Worm (Caenorhabditis elegans) whole organism, L3 larva: ENCODE data around the gene C14C6.5.

Source experiments
- R02D3.7 ChIP-seq: fragments of 150-350 bp; optimal IDR thresholded peaks from 2 replicates; lab custom pipeline; 2014; ENCODE audit warnings: missing biosample characterization, missing genetic modification characterization
- ZK546.5 ChIP-seq: sonication (generic microtip); optimal IDR thresholded peaks from 2 replicates; lab custom pipeline; 2017; ENCODE audit warnings: missing biosample characterization, missing genetic modification characterization
- aly-2 ChIP-seq: fragments of 150-350 bp; optimal IDR thresholded peaks from 2 replicates; lab custom pipeline; 2014; ENCODE audit warnings: missing biosample characterization, missing genetic modification characterization
- ceh-82 ChIP-seq: fragments of 150-350 bp; optimal IDR thresholded peaks from 2 replicates; lab custom pipeline; 2014; ENCODE audit warnings: missing biosample characterization, missing genetic modification characterization
- daf-12 ChIP-seq: fragments of 150-350 bp; optimal IDR thresholded peaks from 2 replicates; lab custom pipeline; 2014; ENCODE audit warnings: missing biosample characterization, missing genetic modification reagents, missing genetic modification characterization
- egl-27 ChIP-seq: sonication (generic microtip); optimal IDR thresholded peaks from 4 replicates; lab custom pipeline; 2017; ENCODE audit warnings: missing biosample characterization, missing genetic modification reagents, missing genetic modification characterization
- elt-1 ChIP-seq: fragments of 150-350 bp; optimal IDR thresholded peaks from 2 replicates; lab custom pipeline; 2014; ENCODE audit warnings: missing biosample characterization, missing genetic modification characterization
- elt-2 ChIP-seq: sonication (generic microtip); optimal IDR thresholded peaks from 2 replicates; lab custom pipeline; 2016; ENCODE audit warnings: missing genetic modification reagents, mild to moderate bottlenecking, missing genetic modification characterization, missing compliant biosample characterization
- elt-3 ChIP-seq, 3 experiments: fragments of 150-350 bp in 1 of 3; sonication (generic microtip) in 2 of 3; optimal IDR thresholded peaks; 2 replicates in 2 of 3; 4 replicates in 1 of 3; lab custom pipeline; 2014 to 2017; ENCODE audit warnings: missing biosample characterization in 3 of 3, missing genetic modification characterization in 3 of 3
- eor-1 ChIP-seq, 2 experiments: fragments of 150-350 bp; optimal IDR thresholded peaks; 2 replicates each; lab custom pipeline; 2014 to 2018; ENCODE audit warnings: missing biosample characterization in 2 of 2, missing genetic modification characterization in 2 of 2
- fkh-2 ChIP-seq: fragments of 150-350 bp; optimal IDR thresholded peaks from 2 replicates; lab custom pipeline; 2014; ENCODE audit warnings: missing biosample characterization, missing genetic modification reagents, missing genetic modification characterization
- fos-1 ChIP-seq: fragments of 150-350 bp; optimal IDR thresholded peaks from 2 replicates; lab custom pipeline; 2014; ENCODE audit warnings: missing biosample characterization, missing genetic modification characterization
- hmg-11 ChIP-seq: sonication (generic microtip); optimal IDR thresholded peaks from 2 replicates; lab custom pipeline; 2016; ENCODE audit warnings: missing genetic modification characterization, missing compliant biosample characterization
- jun-1 ChIP-seq: fragments of 150-350 bp; optimal IDR thresholded peaks from 2 replicates; lab custom pipeline; 2014; ENCODE audit warnings: missing biosample characterization, missing genetic modification reagents, missing genetic modification characterization
- lin-39 ChIP-seq: fragments of 150-350 bp; optimal IDR thresholded peaks from 2 replicates; lab custom pipeline; 2018; ENCODE audit warnings: missing biosample characterization, missing genetic modification reagents, missing genetic modification characterization
- lsy-12 ChIP-seq: sonication (generic microtip); optimal IDR thresholded peaks from 2 replicates; lab custom pipeline; 2016; ENCODE audit warnings: mild to moderate bottlenecking, missing genetic modification characterization, missing compliant biosample characterization
- mml-1 ChIP-seq: fragments of 150-350 bp; sonication (generic microtip); optimal IDR thresholded peaks from 3 replicates; lab custom pipeline; 2014; ENCODE audit warnings: missing biosample characterization, missing genetic modification characterization
- nfya-1 ChIP-seq: sonication (generic microtip); optimal IDR thresholded peaks from 2 replicates; lab custom pipeline; 2017; ENCODE audit warnings: missing genetic modification characterization, mild to moderate bottlenecking, missing compliant biosample characterization, antibody characterized with exemption, moderate library complexity; ENCODE audit not compliant: insufficient read depth
- nhr-11 ChIP-seq: fragments of 150-350 bp; optimal IDR thresholded peaks from 2 replicates; lab custom pipeline; 2014; ENCODE audit warnings: missing biosample characterization, missing genetic modification characterization
- nhr-12 ChIP-seq: fragments of 150-350 bp; optimal IDR thresholded peaks from 2 replicates; lab custom pipeline; 2014; ENCODE audit warnings: missing biosample characterization, missing genetic modification characterization
- nhr-25 ChIP-seq: sonication (generic microtip); optimal IDR thresholded peaks from 2 replicates; lab custom pipeline; 2017; ENCODE audit warnings: missing biosample characterization, missing genetic modification characterization
- nhr-28 ChIP-seq: fragments of 150-350 bp; optimal IDR thresholded peaks from 2 replicates; lab custom pipeline; 2014; ENCODE audit warnings: missing biosample characterization, missing genetic modification characterization
- nhr-43 ChIP-seq: sonication (generic microtip); optimal IDR thresholded peaks from 2 replicates; lab custom pipeline; 2016; ENCODE audit warnings: mild to moderate bottlenecking, missing genetic modification characterization, missing compliant biosample characterization; ENCODE audit not compliant: poor library complexity, severe bottlenecking
- nhr-67 ChIP-seq: fragments of 150-350 bp; optimal IDR thresholded peaks from 2 replicates; lab custom pipeline; 2014; ENCODE audit warnings: missing biosample characterization, missing genetic modification characterization
- nhr-76 ChIP-seq: fragments of 150-350 bp; sonication (generic microtip); optimal IDR thresholded peaks from 5 replicates; lab custom pipeline; 2014; ENCODE audit warnings: missing biosample characterization, missing genetic modification characterization
- nhr-77 ChIP-seq: fragments of 150-350 bp; optimal IDR thresholded peaks from 2 replicates; lab custom pipeline; 2014; ENCODE audit warnings: missing biosample characterization, missing genetic modification characterization
- pqm-1 ChIP-seq: fragments of 150-350 bp; optimal IDR thresholded peaks from 2 replicates; lab custom pipeline; 2017; ENCODE audit warnings: missing biosample characterization, missing genetic modification characterization, inconsistent platforms
- sea-2 ChIP-seq: fragments of 150-350 bp; sonication (generic microtip); optimal IDR thresholded peaks from 4 replicates; lab custom pipeline; 2014; ENCODE audit warnings: missing biosample characterization, missing genetic modification reagents, missing genetic modification characterization
- skn-1 ChIP-seq: fragments of 150-350 bp; optimal IDR thresholded peaks from 2 replicates; lab custom pipeline; 2014; ENCODE audit warnings: missing biosample characterization, missing genetic modification characterization
- snpc-4 ChIP-seq: fragments of 150-350 bp; optimal IDR thresholded peaks from 2 replicates; lab custom pipeline; 2014; ENCODE audit warnings: missing biosample characterization, missing genetic modification characterization
- tbx-2 ChIP-seq: sonication (generic microtip); optimal IDR thresholded peaks from 2 replicates; lab custom pipeline; 2016; ENCODE audit warnings: mild to moderate bottlenecking, missing genetic modification characterization, missing compliant biosample characterization
- unc-62 ChIP-seq: fragments of 150-350 bp; sonication (generic microtip); optimal IDR thresholded peaks from 4 replicates; lab custom pipeline; 2014; ENCODE audit warnings: missing biosample characterization, missing genetic modification reagents, missing genetic modification characterization
- zag-1 ChIP-seq: fragments of 150-350 bp; optimal IDR thresholded peaks from 2 replicates; lab custom pipeline; 2014; ENCODE audit warnings: missing biosample characterization, missing genetic modification characterization
- ztf-4 ChIP-seq: fragments of 150-350 bp; optimal IDR thresholded peaks from 2 replicates; lab custom pipeline; 2014; ENCODE audit warnings: missing biosample characterization, missing genetic modification characterization

Gene C14C6.5

DNA sequence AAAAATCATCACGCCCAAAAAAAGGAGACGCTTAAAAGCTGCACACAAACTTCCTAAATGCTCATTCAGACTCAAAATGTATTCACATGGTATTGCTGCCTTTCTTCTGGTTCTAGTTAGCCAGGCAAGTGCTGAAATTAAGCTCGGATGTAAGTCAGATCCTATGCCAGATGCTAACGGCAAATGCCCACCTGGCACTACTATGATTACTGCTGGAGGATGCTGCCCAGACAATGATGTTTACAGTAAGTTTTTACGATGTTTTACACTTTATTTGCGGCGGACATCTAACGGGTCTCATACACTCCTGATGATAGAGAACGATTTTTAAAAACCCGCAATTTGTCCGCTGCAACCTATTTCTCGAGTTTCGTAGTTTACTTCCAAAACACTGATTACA is at the start of gene C14C6.5:
TSS of gene C14C6.5 (plus strand) at position 58 of the 400 bp plus-strand sequence.
- TF ChIP-seq lsy-12 (no peak), nhr-12 (tag; lab: Kevin White, UChicago) (no peak), aly-2 (tag; lab: Kevin White, UChicago) (no peak), nhr-76 (tag; lab: Kevin White, UChicago) (no peak), unc-62 (GFP tag; lab: Kevin White, UChicago) (no peak), mml-1 (tag; lab: Kevin White, UChicago) (no peak), nhr-67 (tag; lab: Kevin White, UChicago) (no peak)

- TF ChIP-seq fos-1 (tag; lab: Kevin White, UChicago) (no peak), nhr-76 (tag; lab: Kevin White, UChicago) (no peak), hmg-11 (tag; lab: Kevin White, UChicago) (no peak), nhr-43 (tag; lab: Kevin White, UChicago) (no peak)
- TF ChIP-seq, all 47 proteins: peak for 0
Observed at ce11 chrV:486684-487083, 49.7 kb upstream of the C14C6.5 start, which contains the start of gene nhr-211. nhr-211 (plus strand) TSS chrV:486984.

DNA sequence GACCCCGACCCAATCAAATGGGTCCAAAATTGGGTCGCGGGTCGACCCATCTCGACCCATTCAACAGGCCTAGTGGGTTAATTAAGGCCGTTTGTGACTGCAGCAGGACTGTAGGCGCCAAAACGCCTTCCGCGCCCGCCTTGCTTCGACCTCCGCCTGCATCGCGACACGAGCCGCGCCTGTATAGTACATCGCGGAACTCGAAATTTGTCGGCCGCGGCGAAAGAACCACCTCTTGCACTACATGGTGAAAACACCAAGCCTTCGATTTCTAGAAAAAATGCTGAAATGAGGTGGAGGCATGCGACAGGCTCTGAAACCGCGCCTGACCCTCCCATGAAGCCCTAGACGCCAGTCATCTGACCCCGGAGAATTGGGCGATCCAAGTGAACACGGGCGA is 48.4 kb upstream of the C14C6.5 start:
- TF ChIP-seq pqm-1 (tag; lab: Kevin White, UChicago) (no peak), fkh-2 (no peak), elt-1 (tag; lab: Kevin White, UChicago) (no peak), snpc-4 (tag; lab: Kevin White, UChicago) (no peak), eor-1 (tag; optimal IDR thresholded peaks at IDR 0.05; lab: Kevin White, UChicago) (no peak), jun-1 (tag; lab: Kevin White, UChicago) (no peak), unc-62 (GFP tag; lab: Kevin White, UChicago) (no peak), elt-3 (tag; optimal IDR thresholded peaks at IDR 0.05; lab: Kevin White, UChicago) (no peak), sea-2 (no peak), tbx-2 (tag; lab: Kevin White, UChicago) (no peak), nhr-76 (tag; lab: Kevin White, UChicago) (no peak), lin-39 (tag; lab: Kevin White, UChicago) (no peak), zag-1 (tag; lab: Kevin White, UChicago) (no peak), skn-1 (tag; lab: Kevin White, UChicago) (no peak), nhr-11 (tag; lab: Kevin White, UChicago) (no peak), nhr-77 (tag; lab: Kevin White, UChicago) (no peak), hmg-11 (tag; lab: Kevin White, UChicago) (no peak)

DNA sequence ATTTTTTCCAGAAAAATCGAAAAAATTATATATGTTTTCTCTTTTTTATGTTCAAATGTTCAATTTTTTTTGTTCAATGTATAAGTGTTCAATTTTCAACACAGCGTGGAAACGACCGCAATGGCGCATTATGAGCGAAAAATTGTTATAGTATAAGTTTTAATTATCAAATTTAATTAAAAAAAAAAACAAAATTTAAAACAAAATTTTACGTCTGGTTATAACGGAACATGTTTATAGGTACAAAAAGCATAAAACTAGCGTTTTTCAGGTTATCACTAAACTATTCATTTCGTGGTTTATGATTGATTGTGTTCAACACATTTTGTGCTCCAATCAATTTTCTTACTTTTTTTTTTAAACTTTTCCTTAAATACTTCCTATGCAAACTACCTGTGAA is 47.1 kb upstream of the C14C6.5 start, which contains the start of gene nhr-106:
TSS of gene nhr-106 (plus strand) at position 301 of the 400 bp plus-strand sequence.
- no peak for TF ChIP-seq zag-1 (tag; lab: Kevin White, UChicago)
- no peak for TF ChIP-seq elt-3 (tag; optimal IDR thresholded peaks at IDR 0.05; lab: Kevin White, UChicago)
- no peak for TF ChIP-seq ZK546.5 (tag; lab: Kevin White, UChicago)
- TF ChIP-seq snpc-4 (tag; lab: Kevin White, UChicago) = no peak
- TF ChIP-seq elt-2 (tag; lab: Kevin White, UChicago) = peak; percentile 39
- no peak for TF ChIP-seq mml-1 (tag; lab: Kevin White, UChicago)
- no peak for TF ChIP-seq ceh-82 (tag; lab: Kevin White, UChicago)
- no peak for TF ChIP-seq nhr-11 (tag; lab: Kevin White, UChicago)
- TF ChIP-seq ztf-4 = no peak
- no peak for TF ChIP-seq egl-27 (tag; lab: Kevin White, UChicago)
- TF ChIP-seq pqm-1 (tag; lab: Kevin White, UChicago) = peak; percentile 6
- TF ChIP-seq fos-1 (tag; lab: Kevin White, UChicago) = no peak
- TF ChIP-seq nhr-67 (tag; lab: Kevin White, UChicago) = no peak
- no peak for TF ChIP-seq hmg-11 (tag; lab: Kevin White, UChicago)
- no peak for TF ChIP-seq R02D3.7 (tag; lab: Kevin White, UChicago)
- TF ChIP-seq nfya-1 (tag; lab: Kevin White, UChicago) = no peak

DNA sequence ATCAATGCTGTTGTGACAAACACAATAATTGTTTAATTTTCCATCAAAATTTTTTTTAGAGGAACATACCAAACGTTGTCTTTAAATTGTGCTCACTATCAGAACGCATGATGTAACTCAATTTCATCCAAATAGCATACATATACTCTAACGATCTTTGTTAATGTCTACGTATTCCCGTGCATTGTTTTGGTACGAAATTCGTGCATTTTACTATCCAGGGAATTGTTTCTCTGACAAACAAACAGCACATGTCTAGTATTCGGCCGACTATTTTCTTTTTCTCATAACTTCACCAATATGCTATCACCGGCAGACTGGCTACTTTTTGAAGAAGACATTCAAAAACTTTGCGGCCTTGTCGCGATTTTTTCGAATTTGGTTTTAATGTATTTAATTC is 45.0 kb upstream of the C14C6.5 start, which contains the start of gene str-196:
TSS of gene str-196 (plus strand) at position 301 of the 400 bp plus-strand sequence.
- no peak for TF ChIP-seq daf-12 (tag; lab: Kevin White, UChicago)
- TF ChIP-seq unc-62 (GFP tag; lab: Kevin White, UChicago) = no peak
- TF ChIP-seq snpc-4 (tag; lab: Kevin White, UChicago) = no peak
- TF ChIP-seq nhr-28 = no peak
- TF ChIP-seq nhr-25 = no peak
- TF ChIP-seq, all 47 proteins: peak for 0
